Worm (Caenorhabditis elegans) whole organism, L1 larva: ENCODE measurements around the gene pdl-1.

Source experiments
- C04F5.9 ChIP-seq: sonication (generic microtip); optimal IDR thresholded peaks from 2 replicates; lab custom pipeline; 2016; ENCODE audit warnings: missing genetic modification characterization, missing compliant biosample characterization
- F16B12.6 ChIP-seq: fragments of 150-350 bp; optimal IDR thresholded peaks from 2 replicates; lab custom pipeline; 2014; ENCODE audit warnings: missing biosample characterization, missing genetic modification characterization
- Y116A8C.19 ChIP-seq: sonication (generic microtip); optimal IDR thresholded peaks from 2 replicates; lab custom pipeline; 2016; ENCODE audit warnings: missing compliant biosample characterization, missing genetic modification characterization, borderline replicate concordance
- aha-1 ChIP-seq: fragments of 150-350 bp; optimal IDR thresholded peaks from 2 replicates; lab custom pipeline; 2014; ENCODE audit warnings: missing biosample characterization, missing genetic modification characterization
- ama-1 ChIP-seq: fragments of 150-350 bp; optimal IDR thresholded peaks from 2 replicates; lab custom pipeline; 2014
- ceh-82 ChIP-seq, 3 experiments: fragments of 150-350 bp in 1 of 3; sonication (generic microtip) in 2 of 3; optimal IDR thresholded peaks; 2 replicates each; lab custom pipeline; 2014 to 2017; ENCODE audit warnings: missing biosample characterization in 3 of 3, missing genetic modification characterization in 3 of 3
- ces-1 ChIP-seq: fragments of 150-350 bp; optimal IDR thresholded peaks from 2 replicates; lab custom pipeline; 2014; ENCODE audit warnings: missing biosample characterization, missing genetic modification reagents, missing genetic modification characterization
- dpl-1 ChIP-seq, 3 experiments: fragments of 150-350 bp in 2 of 3; sonication (generic microtip) in 1 of 3; optimal IDR thresholded peaks; 2 replicates each; lab custom pipeline; 2014 to 2017; ENCODE audit warnings: missing biosample characterization in 3 of 3, missing genetic modification characterization in 3 of 3, missing genetic modification reagents in 3 of 3
- efl-1 ChIP-seq, 4 experiments: fragments of 150-350 bp; optimal IDR thresholded peaks in 3 of 4; peaks in 1 of 4; 1 replicate in 1 of 4; 2 replicates in 3 of 4; lab custom pipeline; 2014; ENCODE audit warnings: missing biosample characterization in 2 of 4, missing genetic modification characterization in 2 of 4, missing genetic modification reagents in 2 of 4
- efl-3 ChIP-seq: fragments of 200-800 bp; sonication (Bioruptor generic); optimal IDR thresholded peaks from 2 replicates; lab custom pipeline; 2018; ENCODE audit warnings: mild to moderate bottlenecking, missing genetic modification characterization, missing compliant biosample characterization
- egl-13 ChIP-seq: sonication (generic microtip); optimal IDR thresholded peaks from 2 replicates; lab custom pipeline; 2016; ENCODE audit warnings: missing genotype, missing genetic modification reagents, missing genetic modification characterization, missing compliant biosample characterization
- elt-2 ChIP-seq: sonication (generic microtip); optimal IDR thresholded peaks from 2 replicates; lab custom pipeline; 2016; ENCODE audit warnings: missing genetic modification characterization, mild to moderate bottlenecking, inconsistent platforms, missing compliant biosample characterization, missing genetic modification reagents
- ets-5 ChIP-seq: fragments of 200-800 bp; sonication (Bioruptor generic); IDR thresholded peaks from 2 replicates; pipeline ENCODE4 v1.3.6; 2022; ENCODE audit warnings: missing genetic modification characterization, missing compliant biosample characterization
- fos-1 ChIP-seq: fragments of 150-350 bp; optimal IDR thresholded peaks from 2 replicates; lab custom pipeline; 2014; ENCODE audit warnings: missing biosample characterization, missing genetic modification characterization
- grh-1 ChIP-seq: fragments of 200-800 bp; sonication (Bioruptor generic); IDR thresholded peaks from 2 replicates; pipeline ENCODE4 v1.3.6; 2022; ENCODE audit warnings: missing genetic modification reagents, missing genetic modification characterization, missing compliant biosample characterization
- hlh-17 ChIP-seq: fragments of 200-800 bp; sonication (Bioruptor generic); optimal IDR thresholded peaks from 2 replicates; lab custom pipeline; 2018; ENCODE audit warnings: missing genetic modification characterization, mild to moderate bottlenecking, missing compliant biosample characterization, moderate library complexity, borderline replicate concordance
- jun-1 ChIP-seq: fragments of 150-350 bp; optimal IDR thresholded peaks from 2 replicates; lab custom pipeline; 2014; ENCODE audit warnings: missing biosample characterization, missing genetic modification reagents, missing genetic modification characterization
- lin-14 ChIP-seq: fragments of 200-800 bp; sonication (Bioruptor generic); optimal IDR thresholded peaks from 2 replicates; lab custom pipeline; 2018; ENCODE audit warnings: mild to moderate bottlenecking, missing genetic modification characterization, moderate library complexity, missing compliant biosample characterization
- lin-39 ChIP-seq: fragments of 150-350 bp; optimal IDR thresholded peaks from 2 replicates; lab custom pipeline; 2014; ENCODE audit warnings: missing biosample characterization, missing genetic modification reagents, missing genetic modification characterization
- lir-3 ChIP-seq: sonication (generic microtip); optimal IDR thresholded peaks from 2 replicates; lab custom pipeline; 2016; ENCODE audit warnings: mild to moderate bottlenecking, missing genetic modification characterization, moderate library complexity, missing compliant biosample characterization; ENCODE audit not compliant: poor library complexity
- mab-9 ChIP-seq: fragments of 200-800 bp; sonication (Bioruptor generic); IDR thresholded peaks from 2 replicates; pipeline ENCODE4 v1.3.6; 2022; ENCODE audit warnings: missing genetic modification reagents, missing genetic modification characterization, missing compliant biosample characterization
- mep-1 ChIP-seq: fragments of 150-350 bp; optimal IDR thresholded peaks from 2 replicates; lab custom pipeline; 2014; ENCODE audit warnings: missing biosample characterization, missing genetic modification characterization
- nhr-11 ChIP-seq: fragments of 150-350 bp; optimal IDR thresholded peaks from 2 replicates; lab custom pipeline; 2014; ENCODE audit warnings: missing biosample characterization, missing genetic modification characterization
- nhr-12 ChIP-seq: sonication (generic microtip); optimal IDR thresholded peaks from 2 replicates; lab custom pipeline; 2017; ENCODE audit warnings: missing biosample characterization, missing genetic modification characterization
- nhr-20 ChIP-seq: sonication (generic microtip); optimal IDR thresholded peaks from 2 replicates; lab custom pipeline; 2016; ENCODE audit warnings: mild to moderate bottlenecking, missing genetic modification characterization, missing compliant biosample characterization
- nhr-71 ChIP-seq: sonication (generic microtip); optimal IDR thresholded peaks from 2 replicates; lab custom pipeline; 2016; ENCODE audit warnings: mild to moderate bottlenecking, missing genetic modification characterization, moderate library complexity, missing compliant biosample characterization
- nhr-77 ChIP-seq: fragments of 150-350 bp; optimal IDR thresholded peaks from 2 replicates; lab custom pipeline; 2014; ENCODE audit warnings: missing biosample characterization, missing genetic modification characterization
- nhr-84 ChIP-seq: sonication (generic microtip); optimal IDR thresholded peaks from 2 replicates; lab custom pipeline; 2017; ENCODE audit warnings: missing biosample characterization, missing genetic modification characterization
- nhr-90 ChIP-seq: sonication (generic microtip); optimal IDR thresholded peaks from 2 replicates; lab custom pipeline; 2016; ENCODE audit warnings: mild to moderate bottlenecking, missing genetic modification characterization, missing compliant biosample characterization; ENCODE audit not compliant: poor library complexity
- pax-3 ChIP-seq: fragments of 200-800 bp; sonication (Bioruptor generic); optimal IDR thresholded peaks from 2 replicates; lab custom pipeline; 2018; ENCODE audit warnings: mild to moderate bottlenecking, missing genetic modification characterization, moderate library complexity, missing compliant biosample characterization
- pqm-1 ChIP-seq: sonication (generic microtip); optimal IDR thresholded peaks from 3 replicates; lab custom pipeline; 2017; ENCODE audit warnings: missing biosample characterization, missing genetic modification characterization
- rnt-1 ChIP-seq: sonication (generic microtip); optimal IDR thresholded peaks from 2 replicates; lab custom pipeline; 2016; ENCODE audit warnings: mild to moderate bottlenecking, missing genetic modification characterization, moderate library complexity, missing compliant biosample characterization
- skn-1 ChIP-seq: fragments of 150-350 bp; optimal IDR thresholded peaks from 2 replicates; lab custom pipeline; 2014; ENCODE audit warnings: missing biosample characterization, missing genetic modification characterization
- sox-4 ChIP-seq: sonication (generic microtip); optimal IDR thresholded peaks from 2 replicates; lab custom pipeline; 2016; ENCODE audit warnings: missing genetic modification characterization, missing compliant biosample characterization
- swsn-7 ChIP-seq: sonication (generic microtip); optimal IDR thresholded peaks from 2 replicates; lab custom pipeline; 2016; ENCODE audit warnings: missing genetic modification characterization, missing compliant biosample characterization
- tbx-2 ChIP-seq: sonication (generic microtip); optimal IDR thresholded peaks from 2 replicates; lab custom pipeline; 2016; ENCODE audit warnings: missing genetic modification characterization, missing compliant biosample characterization
- unc-62 ChIP-seq: fragments of 150-350 bp; optimal IDR thresholded peaks from 2 replicates; lab custom pipeline; 2014; ENCODE audit warnings: missing biosample characterization, missing genetic modification reagents, missing genetic modification characterization
- vab-15 ChIP-seq: sonication (generic microtip); optimal IDR thresholded peaks from 2 replicates; lab custom pipeline; 2017; ENCODE audit warnings: missing genotype, mild to moderate bottlenecking, missing genetic modification characterization, missing compliant biosample characterization
- xbp-1 ChIP-seq: sonication (generic microtip); optimal IDR thresholded peaks from 2 replicates; lab custom pipeline; 2016; ENCODE audit warnings: missing genetic modification characterization, missing compliant biosample characterization
- zag-1 ChIP-seq: fragments of 150-350 bp; optimal IDR thresholded peaks from 2 replicates; lab custom pipeline; 2014; ENCODE audit warnings: missing biosample characterization, missing genetic modification characterization
- zip-4 ChIP-seq: fragments of 200-800 bp; sonication (Bioruptor generic); optimal IDR thresholded peaks from 2 replicates; lab custom pipeline; 2018; ENCODE audit warnings: mild to moderate bottlenecking, missing genetic modification characterization, moderate library complexity, missing compliant biosample characterization
- ztf-11 ChIP-seq, 2 experiments: sonication (generic microtip); optimal IDR thresholded peaks; 2 replicates each; lab custom pipeline; 2016 to 2017; ENCODE audit warnings: missing genetic modification characterization in 2 of 2, missing biosample characterization in 1 of 2, missing compliant biosample characterization in 1 of 2

The pdl-1 gene

DNA sequence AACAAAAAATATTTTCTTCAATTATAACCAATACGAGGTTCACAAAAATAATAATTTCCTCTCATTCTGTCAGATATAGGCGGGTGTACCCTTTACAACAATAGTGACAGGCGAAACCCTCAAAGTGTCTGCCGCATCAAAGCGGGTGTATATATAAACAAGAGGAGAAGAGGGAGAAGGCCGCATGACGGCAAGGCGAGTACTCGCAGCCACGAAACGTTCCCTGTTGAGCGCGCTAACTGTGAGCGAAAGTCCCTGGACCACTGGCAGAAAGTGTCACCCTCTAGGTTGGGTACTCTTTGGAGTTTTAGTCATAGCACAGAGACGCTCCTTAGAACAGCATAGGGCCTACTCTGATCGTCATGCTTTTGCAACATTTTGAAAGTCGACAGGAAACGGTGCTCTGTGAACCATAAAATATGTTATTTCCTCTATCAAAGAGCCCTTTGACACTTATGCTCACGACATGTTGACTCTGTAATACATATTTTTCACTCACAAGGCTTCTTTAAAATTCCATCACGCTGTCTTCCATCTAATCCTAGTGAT lies 16.5 kb downstream of the pdl-1 start, which contains the start of gene pcrg-1 (continued):
- no peak for TF ChIP-seq pqm-1 (tag; lab: Kevin White, UChicago)
- TF ChIP-seq ces-1, result no peak
- peak; percentile 89 for TF ChIP-seq nhr-90 (tag; lab: Kevin White, UChicago)
- no peak for TF ChIP-seq nhr-84 (tag; lab: Kevin White, UChicago)
- no peak for TF ChIP-seq skn-1 (tag; lab: Kevin White, UChicago)
- TF ChIP-seq nhr-71 (tag; lab: Kevin White, UChicago), result peak; percentile 89
- peak; percentile 57 for TF ChIP-seq fos-1 (tag; lab: Kevin White, UChicago)
- TF ChIP-seq hlh-17, result no peak
- TF ChIP-seq nhr-77, result peak; percentile 41
- peak; percentile 45 to 59 (median 56) for TF ChIP-seq dpl-1 (GFP tag; optimal IDR thresholded peaks at IDR 0.05; lab: Kevin White, UChicago)
- TF ChIP-seq rnt-1 (tag; lab: Kevin White, UChicago), result peak; percentile 89
- TF ChIP-seq swsn-7, result peak; percentile 86
- TF ChIP-seq lir-3 (tag; lab: Kevin White, UChicago), result peak; percentile 85
- peak; percentile 8 for TF ChIP-seq F16B12.6 (tag; lab: Kevin White, UChicago)
- TF ChIP-seq elt-2 (tag; lab: Kevin White, UChicago), result peak; percentile 76
- peak; percentile 77 for TF ChIP-seq grh-1
- TF ChIP-seq aha-1 (tag; lab: Kevin White, UChicago), result no peak
- no peak for TF ChIP-seq vab-15 (tag; lab: Kevin White, UChicago)
- TF ChIP-seq sox-4, result peak; percentile 36
- peak; percentile 74 for TF ChIP-seq mep-1 (tag; lab: Kevin White, UChicago)
- peak; percentile 51 for TF ChIP-seq pax-3 (tag; lab: Kevin White, UChicago)
- TF ChIP-seq ets-5 (GFP tag; lab: Robert Waterston, UW), result no peak
- TF ChIP-seq jun-1 (tag; lab: Kevin White, UChicago), result peak; percentile 39
- peak; percentile 76 for TF ChIP-seq xbp-1 (tag; lab: Kevin White, UChicago)
- TF ChIP-seq nhr-11 (tag; lab: Kevin White, UChicago), result no peak
- TF ChIP-seq tbx-2, result peak; percentile 83
- TF ChIP-seq unc-62 (GFP tag; lab: Kevin White, UChicago), result no peak
- peak; percentile 61 for TF ChIP-seq efl-3 (GFP tag; lab: Kevin White, UChicago)
- TF ChIP-seq ceh-82 (tag; optimal IDR thresholded peaks at IDR 0.05; lab: Kevin White, UChicago), result peak; percentile 40 to 76 (median 73)
- no peak for TF ChIP-seq nhr-12 (tag; lab: Kevin White, UChicago)
- TF ChIP-seq lin-39 (tag; lab: Kevin White, UChicago), result peak; percentile 71
- TF ChIP-seq nhr-20, result peak; percentile 89
- peak; percentile 59 for TF ChIP-seq C04F5.9 (tag; lab: Kevin White, UChicago)
- peak; percentile 15 for TF ChIP-seq Y116A8C.19 (tag; lab: Kevin White, UChicago)
- peak; percentile 72 for TF ChIP-seq mab-9 (GFP tag; lab: Robert Waterston, UW)
- peak; percentile 73 for TF ChIP-seq zip-4 (GFP tag; lab: Kevin White, UChicago)
- peak; percentile 58 to 75 for TF ChIP-seq efl-1 (optimal IDR thresholded peaks at IDR 0.05; lab: Kevin White, UChicago)
- peak; percentile 58 to 97 for TF ChIP-seq efl-1 (GFP tag; optimal IDR thresholded peaks at IDR 0.05 in 1 of 2; lab: Kevin White, UChicago)
- no peak for TF ChIP-seq ama-1 (lab: Kevin White, UChicago)
- TF ChIP-seq ztf-11 (tag; optimal IDR thresholded peaks at IDR 0.05; lab: Kevin White, UChicago), result peak in 1 of 2 experiments; percentile 76
- TF ChIP-seq lin-14 (GFP tag; lab: Kevin White, UChicago), result peak; percentile 86

DNA sequence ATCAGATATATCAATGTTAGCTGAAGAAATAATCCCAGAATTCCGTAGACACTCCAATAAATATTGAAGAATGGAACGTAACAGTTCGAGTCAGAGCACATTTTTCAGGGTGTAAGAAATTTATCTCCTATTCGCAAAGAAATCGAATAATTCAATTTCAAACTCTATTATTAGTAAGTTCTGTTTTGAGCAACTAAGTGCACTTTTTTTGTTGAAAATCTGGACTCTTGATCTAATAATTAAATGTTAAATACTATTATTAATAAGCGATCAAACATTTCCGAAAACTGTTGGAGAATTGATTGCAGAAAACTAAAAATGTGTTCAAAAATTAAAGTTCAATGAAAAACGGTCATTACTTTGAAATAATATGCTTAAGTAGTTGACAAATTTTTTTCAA lies 19.5 kb downstream of the pdl-1 start, which contains the start of gene srd-56:
Gene srd-56, minus strand, starts transcription at position 101 of the 400 bp plus-strand sequence.
- TF ChIP-seq zag-1 (no peak), lin-39 (tag; lab: Kevin White, UChicago) (no peak), egl-13 (tag; lab: Kevin White, UChicago) (no peak), mab-9 (GFP tag; lab: Robert Waterston, UW) (no peak)
